Worm (Caenorhabditis elegans) whole organism, L2 larva: ENCODE data around the gene pmp-1.

Experiments
- R02D3.7 ChIP-seq: fragments of 150-350 bp; optimal IDR thresholded peaks from 2 replicates; lab custom pipeline; 2014; ENCODE audit warnings: missing biosample characterization, missing genetic modification characterization
- ZK546.5 ChIP-seq: sonication (generic microtip); optimal IDR thresholded peaks from 2 replicates; lab custom pipeline; 2017; ENCODE audit warnings: missing biosample characterization, missing genetic modification characterization
- dmd-4 ChIP-seq: sonication (generic microtip); optimal IDR thresholded peaks from 2 replicates; lab custom pipeline; 2017; ENCODE audit warnings: missing biosample characterization, missing genetic modification characterization
- gmeb-1 ChIP-seq: fragments of 150-350 bp; optimal IDR thresholded peaks from 2 replicates; lab custom pipeline; 2014; ENCODE audit warnings: missing biosample characterization, missing genetic modification characterization
- lin-13 ChIP-seq: fragments of 150-350 bp; optimal IDR thresholded peaks from 2 replicates; lab custom pipeline; 2014; ENCODE audit warnings: missing biosample characterization, missing genetic modification reagents, missing genetic modification characterization
- nhr-10 ChIP-seq: sonication (generic microtip); optimal IDR thresholded peaks from 2 replicates; lab custom pipeline; 2017; ENCODE audit warnings: missing biosample characterization, missing genetic modification characterization
- nhr-129 ChIP-seq: fragments of 150-350 bp; optimal IDR thresholded peaks from 2 replicates; lab custom pipeline; 2014; ENCODE audit warnings: missing biosample characterization, missing genetic modification characterization
- nhr-21 ChIP-seq: fragments of 150-350 bp; optimal IDR thresholded peaks from 2 replicates; lab custom pipeline; 2014; ENCODE audit warnings: missing biosample characterization, missing genetic modification characterization
- nhr-25 ChIP-seq: fragments of 150-350 bp; sonication (generic microtip); optimal IDR thresholded peaks from 3 replicates; lab custom pipeline; 2014; ENCODE audit warnings: missing biosample characterization, missing genetic modification characterization
- nhr-77 ChIP-seq: fragments of 150-350 bp; optimal IDR thresholded peaks from 2 replicates; lab custom pipeline; 2014; ENCODE audit warnings: missing biosample characterization, missing genetic modification characterization
- sem-4 ChIP-seq: fragments of 150-350 bp; optimal IDR thresholded peaks from 2 replicates; lab custom pipeline; 2014; ENCODE audit warnings: missing biosample characterization, missing genetic modification reagents, missing genetic modification characterization
- unc-62 ChIP-seq: fragments of 150-350 bp; optimal IDR thresholded peaks from 2 replicates; lab custom pipeline; 2014; ENCODE audit warnings: missing biosample characterization, missing genetic modification reagents, missing genetic modification characterization
- ztf-11 ChIP-seq: sonication (generic microtip); optimal IDR thresholded peaks from 2 replicates; lab custom pipeline; 2017; ENCODE audit warnings: missing biosample characterization, missing genetic modification characterization

ce11 chrII:6840663-6841062 is 42.9 kb downstream of the pmp-1 start:
- no peak for TF ChIP-seq unc-62
- no peak for TF ChIP-seq R02D3.7 (tag; lab: Kevin White, UChicago)
- TF ChIP-seq ztf-11 (tag; lab: Kevin White, UChicago): no peak
- TF ChIP-seq nhr-10 (tag; lab: Kevin White, UChicago): no peak
- TF ChIP-seq nhr-21 (tag; lab: Kevin White, UChicago): no peak
- no peak for TF ChIP-seq ZK546.5
- TF ChIP-seq nhr-77 (tag; lab: Kevin White, UChicago): no peak
- no peak for TF ChIP-seq dmd-4
- no peak for TF ChIP-seq nhr-25 (tag; lab: Kevin White, UChicago)
- TF ChIP-seq sem-4 (tag; lab: Kevin White, UChicago): no peak
- TF ChIP-seq gmeb-1: no peak
- no peak for TF ChIP-seq nhr-129 (tag; lab: Kevin White, UChicago)
- no peak for TF ChIP-seq lin-13 (GFP tag; lab: Kevin White, UChicago)
